Worm (Caenorhabditis elegans) whole organism, L1 larva: ENCODE data around the gene rpc-25.

Experiments used
- dpl-1 ChIP-seq, 3 experiments: fragments of 150-350 bp in 2 of 3; sonication (generic microtip) in 1 of 3; optimal IDR thresholded peaks; 2 replicates each; lab custom pipeline; 2014 to 2017; ENCODE audit warnings: missing biosample characterization in 3 of 3, missing genetic modification characterization in 3 of 3, missing genetic modification reagents in 3 of 3
- pag-3 ChIP-seq: sonication (generic microtip); optimal IDR thresholded peaks from 2 replicates; lab custom pipeline; 2017; ENCODE audit warnings: missing genetic modification characterization, mild to moderate bottlenecking, missing compliant biosample characterization, antibody characterized with exemption, borderline replicate concordance; ENCODE audit not compliant: insufficient read depth

DNA sequence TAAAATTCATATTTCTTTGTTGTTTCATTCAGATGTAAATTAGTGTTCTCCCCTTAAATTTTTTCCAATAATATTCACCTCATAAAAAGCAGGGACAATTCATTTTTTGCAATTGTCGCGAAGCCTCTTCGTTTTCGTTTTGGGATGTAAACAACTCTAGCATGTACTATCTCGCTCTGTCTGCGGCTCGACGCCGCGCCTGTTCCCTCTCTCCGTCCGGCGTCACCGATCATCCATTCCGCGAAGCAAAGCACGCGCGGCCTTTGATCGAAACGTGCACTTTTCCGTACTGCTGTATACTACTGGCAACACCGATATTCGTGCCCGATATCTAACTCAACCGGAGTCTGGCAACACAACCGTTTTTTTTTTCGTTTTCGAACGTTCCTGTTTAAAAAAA is 40.6 kb upstream of the rpc-25 start:
- TF ChIP-seq pag-3 (tag; lab: Kevin White, UChicago) (no peak), dpl-1 (GFP tag; optimal IDR thresholded peaks at IDR 0.05; lab: Kevin White, UChicago) (no peak)
